Worm (Caenorhabditis elegans) whole organism, young adult: Measurements from ENCODE around the gene clec-144.

Experiments used
- C17E4.6 ChIP-seq: fragments of 200-800 bp; sonication (Bioruptor generic); IDR thresholded peaks from 2 replicates; pipeline ENCODE4 v1.3.6; 2022; ENCODE audit warnings: missing genetic modification reagents, missing genetic modification characterization, missing compliant biosample characterization
- F33H1.4 ChIP-seq: fragments of 200-800 bp; sonication (Bioruptor generic); IDR thresholded peaks from 2 replicates; pipeline ENCODE4 v1.3.6; 2022; ENCODE audit warnings: missing genetic modification reagents, missing genetic modification characterization, missing compliant biosample characterization
- F49E8.2 ChIP-seq: sonication (generic microtip); optimal IDR thresholded peaks from 3 replicates; lab custom pipeline; 2017; ENCODE audit warnings: missing genetic modification characterization, mild to moderate bottlenecking, missing compliant biosample characterization, antibody characterized with exemption, moderate library complexity; ENCODE audit not compliant: insufficient read depth
- K11D2.4 ChIP-seq: fragments of 200-800 bp; sonication (Bioruptor generic); IDR thresholded peaks from 2 replicates; pipeline ENCODE4 v1.3.6; 2022; ENCODE audit warnings: missing genetic modification reagents, missing genetic modification characterization, missing compliant biosample characterization
- T07F8.4 ChIP-seq: sonication (generic microtip); optimal IDR thresholded peaks from 2 replicates; lab custom pipeline; 2016; ENCODE audit warnings: mild to moderate bottlenecking, missing genetic modification characterization, moderate library complexity, missing compliant biosample characterization
- Y56A3A.18 ChIP-seq: fragments of 200-800 bp; sonication (Bioruptor generic); IDR thresholded peaks from 2 replicates; pipeline ENCODE4 v1.3.6; 2022; ENCODE audit warnings: missing genetic modification reagents, missing genetic modification characterization, missing compliant biosample characterization
- Y67H2A.10 ChIP-seq: fragments of 200-800 bp; sonication (Bioruptor generic); conservative IDR thresholded peaks from 2 replicates; pipeline ENCODE4 v1.3.6; 2022; ENCODE audit warnings: missing genetic modification reagents, missing genetic modification characterization, missing compliant biosample characterization
- Y79H2A.3 ChIP-seq: fragments of 200-800 bp; sonication (Bioruptor generic); conservative IDR thresholded peaks from 2 replicates; pipeline ENCODE4 v1.3.6; 2022; ENCODE audit warnings: missing genetic modification reagents, missing genetic modification characterization, missing compliant biosample characterization
- Y95B8A.8 ChIP-seq: fragments of 200-800 bp; sonication (Bioruptor generic); IDR thresholded peaks from 2 replicates; pipeline ENCODE4 v1.3.6; 2022; ENCODE audit warnings: missing genetic modification reagents, missing genetic modification characterization, missing compliant biosample characterization
- akir-1 ChIP-seq: fragments of 200-800 bp; sonication (Bioruptor generic); optimal IDR thresholded peaks from 2 replicates; lab custom pipeline; 2018; ENCODE audit warnings: mild to moderate bottlenecking, missing genetic modification characterization, moderate library complexity, missing compliant biosample characterization
- ama-1 ChIP-seq, 3 experiments: fragments of 150-350 bp in 1 of 3; sonication (generic microtip) in 2 of 3; optimal IDR thresholded peaks; 2 replicates each; lab custom pipeline; 2014 to 2018; ENCODE audit warnings: missing biosample characterization in 2 of 3, missing genetic modification characterization in 2 of 3, missing genetic modification reagents in 2 of 3
- aptf-3 ChIP-seq: fragments of 200-800 bp; sonication (Bioruptor generic); IDR thresholded peaks from 2 replicates; pipeline ENCODE4 v1.3.6; 2022; ENCODE audit warnings: missing genetic modification characterization, missing compliant biosample characterization
- attf-5 ChIP-seq: fragments of 200-800 bp; sonication (Bioruptor generic); optimal IDR thresholded peaks from 2 replicates; lab custom pipeline; 2018; ENCODE audit warnings: mild to moderate bottlenecking, missing genetic modification characterization, missing compliant biosample characterization
- ceh-100 ChIP-seq: fragments of 200-800 bp; sonication (Bioruptor generic); IDR thresholded peaks from 2 replicates; pipeline ENCODE4 v1.3.6; 2022; ENCODE audit warnings: missing genetic modification reagents, missing genetic modification characterization, missing compliant biosample characterization
- ceh-58 ChIP-seq: fragments of 200-800 bp; sonication (Bioruptor generic); IDR thresholded peaks from 2 replicates; pipeline ENCODE4 v1.3.6; 2022; ENCODE audit warnings: missing genetic modification characterization, missing compliant biosample characterization
- ceh-91 ChIP-seq: fragments of 200-800 bp; sonication (Bioruptor generic); IDR thresholded peaks from 2 replicates; pipeline ENCODE4 v1.3.6; 2022; ENCODE audit warnings: missing genetic modification reagents, missing genetic modification characterization, missing compliant biosample characterization
- chd-7 ChIP-seq: sonication (generic microtip); optimal IDR thresholded peaks from 2 replicates; lab custom pipeline; 2016; ENCODE audit warnings: mild to moderate bottlenecking, missing genetic modification characterization, moderate library complexity, missing compliant biosample characterization
- die-1 ChIP-seq: sonication (generic microtip); optimal IDR thresholded peaks from 2 replicates; lab custom pipeline; 2016; ENCODE audit warnings: missing genotype, mild to moderate bottlenecking, missing genetic modification characterization, missing compliant biosample characterization
- dpff-1 ChIP-seq: sonication (generic microtip); optimal IDR thresholded peaks from 2 replicates; lab custom pipeline; 2017; ENCODE audit warnings: mild to moderate bottlenecking, missing genetic modification characterization, missing compliant biosample characterization
- dpl-1 ChIP-seq: fragments of 150-350 bp; optimal IDR thresholded peaks from 2 replicates; lab custom pipeline; 2014; ENCODE audit warnings: missing biosample characterization, missing genetic modification reagents, missing genetic modification characterization
- egrh-3 ChIP-seq: fragments of 200-800 bp; sonication (Bioruptor generic); IDR thresholded peaks from 2 replicates; pipeline ENCODE4 v1.3.6; 2022; ENCODE audit warnings: missing genetic modification reagents, missing genetic modification characterization, missing compliant biosample characterization
- fkh-3 ChIP-seq: sonication (generic microtip); optimal IDR thresholded peaks from 2 replicates; lab custom pipeline; 2016; ENCODE audit warnings: mild to moderate bottlenecking, missing genetic modification characterization, missing compliant biosample characterization
- him-1 ChIP-seq: sonication (generic microtip); optimal IDR thresholded peaks from 2 replicates; lab custom pipeline; 2016; ENCODE audit warnings: missing genotype, missing genetic modification reagents, missing genetic modification characterization, missing compliant biosample characterization
- hlh-26 ChIP-seq: fragments of 200-800 bp; sonication (Bioruptor generic); conservative IDR thresholded peaks from 2 replicates; pipeline ENCODE4 v1.3.6; 2022; ENCODE audit warnings: missing genetic modification reagents, missing genetic modification characterization, missing compliant biosample characterization
- hrde-1 ChIP-seq: sonication (generic microtip); optimal IDR thresholded peaks from 2 replicates; lab custom pipeline; 2016; ENCODE audit warnings: missing genetic modification characterization, mild to moderate bottlenecking, missing compliant biosample characterization, moderate library complexity, missing genotype, missing genetic modification reagents, borderline replicate concordance
- lir-1 ChIP-seq: fragments of 200-800 bp; sonication (Bioruptor generic); conservative IDR thresholded peaks from 2 replicates; pipeline ENCODE4 v1.3.6; 2022; ENCODE audit warnings: missing genetic modification reagents, missing genetic modification characterization, missing compliant biosample characterization
- lsl-1 ChIP-seq: fragments of 200-800 bp; sonication (Bioruptor generic); optimal IDR thresholded peaks from 2 replicates; lab custom pipeline; 2018; ENCODE audit warnings: mild to moderate bottlenecking, missing genetic modification characterization, moderate library complexity, missing compliant biosample characterization
- madf-10 ChIP-seq: sonication (generic microtip); optimal IDR thresholded peaks from 2 replicates; lab custom pipeline; 2016; ENCODE audit warnings: mild to moderate bottlenecking, missing genetic modification characterization, missing compliant biosample characterization
- madf-8 ChIP-seq: fragments of 200-800 bp; sonication (Bioruptor generic); conservative IDR thresholded peaks from 2 replicates; pipeline ENCODE4 v1.3.6; 2022; ENCODE audit warnings: missing genetic modification reagents, missing genetic modification characterization, missing compliant biosample characterization
- nfya-1 ChIP-seq: sonication (generic microtip); optimal IDR thresholded peaks from 2 replicates; lab custom pipeline; 2017; ENCODE audit warnings: antibody characterized with exemption, missing compliant biosample characterization, missing genetic modification characterization, borderline replicate concordance; ENCODE audit not compliant: insufficient read depth
- pbrm-1 ChIP-seq: fragments of 200-800 bp; sonication (Bioruptor generic); IDR thresholded peaks from 2 replicates; pipeline ENCODE4 v1.3.6; 2022; ENCODE audit warnings: missing genetic modification reagents, missing genetic modification characterization, missing compliant biosample characterization
- pha-4 ChIP-seq: fragments of 150-350 bp; sonication (generic microtip); optimal IDR thresholded peaks from 2 replicates; lab custom pipeline; 2014; ENCODE audit warnings: missing biosample characterization, missing genetic modification reagents, missing genetic modification characterization
- rcor-1 ChIP-seq: fragments of 200-800 bp; sonication (Bioruptor generic); IDR thresholded peaks from 2 replicates; pipeline ENCODE4 v1.3.6; 2022; ENCODE audit warnings: missing genetic modification reagents, missing genetic modification characterization, missing compliant biosample characterization
- rec-8 ChIP-seq, 2 experiments: sonication (generic microtip); optimal IDR thresholded peaks; 2 replicates each; lab custom pipeline; 2016; ENCODE audit warnings: mild to moderate bottlenecking in 2 of 2, missing genetic modification characterization in 2 of 2, missing genetic modification reagents in 2 of 2, missing genotype in 2 of 2, missing biosample characterization in 1 of 2, missing compliant biosample characterization in 1 of 2, moderate library complexity in 1 of 2
- sdz-38 ChIP-seq: sonication (generic microtip); optimal IDR thresholded peaks from 2 replicates; lab custom pipeline; 2016; ENCODE audit warnings: missing genotype, missing genetic modification characterization, missing compliant biosample characterization
- sea-2 ChIP-seq: fragments of 200-800 bp; sonication (Bioruptor generic); IDR thresholded peaks from 2 replicates; pipeline ENCODE4 v1.3.6; 2022; ENCODE audit warnings: missing genetic modification characterization, missing compliant biosample characterization
- snpc-1.3 ChIP-seq: sonication (generic microtip); optimal IDR thresholded peaks from 2 replicates; lab custom pipeline; 2017; ENCODE audit warnings: missing genetic modification characterization, mild to moderate bottlenecking, missing compliant biosample characterization, antibody characterized with exemption, moderate library complexity, missing genotype, missing genetic modification reagents; ENCODE audit not compliant: insufficient read depth
- snpc-3.4 ChIP-seq: sonication (generic microtip); optimal IDR thresholded peaks from 2 replicates; lab custom pipeline; 2017; ENCODE audit warnings: missing genetic modification characterization, mild to moderate bottlenecking, missing compliant biosample characterization, antibody characterized with exemption, moderate library complexity, missing genotype, missing genetic modification reagents
- tbp1 ChIP-seq: fragments of 200-800 bp; sonication (Bioruptor generic); optimal IDR thresholded peaks from 2 replicates; lab custom pipeline; 2018; ENCODE audit warnings: mild to moderate bottlenecking, missing genetic modification characterization, missing compliant biosample characterization
- tlf-1 ChIP-seq: fragments of 200-800 bp; sonication (Bioruptor generic); optimal IDR thresholded peaks from 2 replicates; lab custom pipeline; 2018; ENCODE audit warnings: mild to moderate bottlenecking, missing genetic modification characterization, missing compliant biosample characterization
- unc-62 ChIP-seq: fragments of 150-350 bp; optimal IDR thresholded peaks from 2 replicates; lab custom pipeline; 2014; ENCODE audit warnings: missing biosample characterization, missing genetic modification reagents, missing genetic modification characterization
- ztf-22 ChIP-seq: fragments of 200-800 bp; sonication (Bioruptor generic); optimal IDR thresholded peaks from 2 replicates; lab custom pipeline; 2018; ENCODE audit warnings: mild to moderate bottlenecking, missing genetic modification characterization, moderate library complexity, missing compliant biosample characterization
- ztf-25 ChIP-seq: fragments of 200-800 bp; sonication (Bioruptor generic); IDR thresholded peaks from 2 replicates; pipeline ENCODE4 v1.3.6; 2022; ENCODE audit warnings: missing genetic modification reagents, missing genetic modification characterization, missing compliant biosample characterization

clec-144 gene

DNA sequence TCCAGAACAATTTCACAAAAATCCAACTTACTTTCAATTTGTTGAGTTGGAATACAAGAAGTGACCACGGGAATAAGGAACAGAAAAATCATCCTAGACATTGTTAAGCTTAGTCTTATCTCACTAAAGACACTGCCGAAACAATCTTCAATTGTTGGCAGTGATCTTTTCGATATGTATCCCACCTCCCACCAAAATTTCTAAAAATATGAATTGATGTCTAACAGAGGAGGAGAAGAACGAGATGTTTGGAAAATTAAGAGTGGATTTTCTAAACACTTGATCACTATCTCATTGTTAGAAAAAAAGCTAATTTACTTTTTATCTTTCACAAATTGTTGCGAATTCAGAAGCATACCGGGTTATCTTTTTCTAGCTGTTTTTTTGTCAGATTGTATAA is at the start of gene clec-144:
clec-144 (minus strand) TSS at position 101 of the 400 bp plus-strand sequence.
- no peak for TF ChIP-seq ztf-22 (GFP tag; lab: Kevin White, UChicago)
- TF ChIP-seq Y67H2A.10 (GFP tag; lab: Robert Waterston, UW): no peak
- no peak for TF ChIP-seq hlh-26 (GFP tag; lab: Robert Waterston, UW)
- no peak for TF ChIP-seq ztf-25
- TF ChIP-seq egrh-3 (GFP tag; lab: Robert Waterston, UW): no peak
- no peak for TF ChIP-seq nfya-1 (tag; lab: Kevin White, UChicago)
- no peak for TF ChIP-seq tlf-1 (GFP tag; lab: Kevin White, UChicago)
- no peak for TF ChIP-seq ceh-100 (GFP tag; lab: Robert Waterston, UW)
- no peak for TF ChIP-seq hrde-1 (tag; lab: Kevin White, UChicago)
- TF ChIP-seq dpl-1: no peak
- no peak for TF ChIP-seq fkh-3 (tag; lab: Kevin White, UChicago)
- no peak for TF ChIP-seq F33H1.4 (GFP tag; lab: Robert Waterston, UW)

DNA sequence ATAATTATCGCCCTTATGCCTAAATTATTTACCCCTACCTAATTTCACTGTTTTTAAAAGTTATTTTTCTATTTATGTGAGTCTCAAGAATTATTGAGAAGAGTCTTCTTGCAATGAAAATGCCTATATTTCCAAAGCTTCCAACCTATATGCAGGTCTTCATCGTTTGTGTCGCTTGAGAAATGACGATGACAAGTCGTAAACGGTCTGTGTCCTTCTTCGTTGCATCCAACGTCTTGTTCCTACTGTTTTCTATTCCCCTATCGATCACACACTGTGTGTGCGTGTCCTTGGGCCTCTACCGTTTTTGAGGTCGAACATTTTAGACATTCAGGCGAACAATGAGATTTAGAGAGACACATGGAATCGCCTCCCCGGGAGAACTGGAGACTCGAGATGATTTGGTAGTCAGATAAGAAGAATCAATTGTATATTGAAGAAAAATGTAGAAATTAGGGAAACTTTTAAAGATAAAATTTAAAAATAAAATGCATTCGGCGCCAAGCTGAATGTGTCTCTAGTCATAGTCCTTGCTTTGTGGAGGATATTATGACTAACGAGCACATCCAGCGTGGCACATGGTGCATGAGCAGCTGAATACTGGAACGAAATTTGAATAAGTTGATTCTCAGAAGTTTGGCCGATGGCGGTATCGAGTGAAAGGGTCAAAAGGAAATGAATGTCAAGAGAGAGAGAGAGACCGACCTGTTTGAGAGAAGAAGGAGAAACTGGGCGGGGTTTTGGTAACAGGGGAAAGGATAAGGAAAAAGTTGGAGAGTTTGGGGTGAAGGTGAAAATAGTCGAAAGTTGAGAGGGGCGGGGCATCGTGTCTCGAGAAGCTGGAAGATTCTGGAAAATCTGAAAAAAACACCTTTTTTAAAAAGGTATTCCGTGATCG is 48.3 kb upstream of the clec-144 start:
- 0 out of 2 replicates have a peak, but pooled peaks have one; percentile 31 for TF ChIP-seq K11D2.4 (GFP tag; lab: Robert Waterston, UW)
- peak; percentile 77 for TF ChIP-seq chd-7 (tag; lab: Kevin White, UChicago)
- peak; percentile 50 for TF ChIP-seq tbp1 (GFP tag; lab: Kevin White, UChicago)
- TF ChIP-seq ama-1 (optimal IDR thresholded peaks at IDR 0.05; lab: Kevin White, UChicago): no peak
- TF ChIP-seq ama-1 (GFP tag; optimal IDR thresholded peaks at IDR 0.05; lab: Kevin White, UChicago): peak in 1 of 2 experiments; percentile 93
- TF ChIP-seq Y56A3A.18 (GFP tag; lab: Robert Waterston, UW): 0 out of 2 replicates have a peak, but pooled peaks have one; percentile 44
- TF ChIP-seq F33H1.4 (GFP tag; lab: Robert Waterston, UW): peak; percentile 48
- TF ChIP-seq lir-1 (GFP tag; lab: Robert Waterston, UW): no peak
- peak; percentile 93 for TF ChIP-seq Y95B8A.8 (GFP tag; lab: Robert Waterston, UW)
- TF ChIP-seq unc-62: no peak
- TF ChIP-seq ceh-58 (GFP tag; lab: Robert Waterston, UW): 0 out of 2 replicates have a peak, but pooled peaks have one; percentile 33
- TF ChIP-seq lsl-1 (GFP tag; lab: Kevin White, UChicago): peak; percentile 50
- TF ChIP-seq dpff-1 (tag; lab: Kevin White, UChicago): peak; percentile 55
- TF ChIP-seq Y79H2A.3 (GFP tag; lab: Robert Waterston, UW): peak; percentile 88
- TF ChIP-seq snpc-1.3 (tag; lab: Kevin White, UChicago): no peak
- TF ChIP-seq sdz-38 (tag; lab: Kevin White, UChicago): no peak
- peak; percentile 79 for TF ChIP-seq snpc-3.4 (tag; lab: Kevin White, UChicago)
- no peak for TF ChIP-seq pha-4 (tag; lab: Kevin White, UChicago)
- no peak for TF ChIP-seq sea-2
- TF ChIP-seq aptf-3 (GFP tag; lab: Robert Waterston, UW): 0 out of 2 replicates have a peak, but pooled peaks have one; percentile 86
- TF ChIP-seq madf-8: peak; percentile 42; the same call in 1 of the 2 replicates
- peak; percentile 68 for TF ChIP-seq him-1
- TF ChIP-seq ceh-91 (GFP tag; lab: Robert Waterston, UW): 0 out of 2 replicates have a peak, but pooled peaks have one; percentile 36
- TF ChIP-seq F49E8.2: peak; percentile 81
- peak; percentile 77 for TF ChIP-seq C17E4.6
- peak; percentile 55; the same call in 1 of the 2 replicates for TF ChIP-seq pbrm-1 (GFP tag; lab: Robert Waterston, UW)
- TF ChIP-seq rec-8 (tag; optimal IDR thresholded peaks at IDR 0.05; lab: Kevin White, UChicago): peak in 1 of 2 experiments; percentile 53
- peak; percentile 74 for TF ChIP-seq rcor-1 (GFP tag; lab: Robert Waterston, UW)
- no peak for TF ChIP-seq madf-10 (tag; lab: Kevin White, UChicago)
- TF ChIP-seq T07F8.4 (tag; lab: Kevin White, UChicago): no peak
- TF ChIP-seq attf-5 (GFP tag; lab: Kevin White, UChicago): peak; percentile 39
- peak; percentile 50 for TF ChIP-seq die-1 (tag; lab: Kevin White, UChicago)
- TF ChIP-seq akir-1 (GFP tag; lab: Kevin White, UChicago): no peak
